Worm (Caenorhabditis elegans) whole organism, L1 larva: Measurements from ENCODE around the gene F22B5.5.
A peak's percentile ranks its signal among the peaks of the same experiment; 100 is the strongest.

Experiments used
- C04F5.9 ChIP-seq: sonication (generic microtip); optimal IDR thresholded peaks from 2 replicates; lab custom pipeline; 2016; ENCODE audit warnings: missing genetic modification characterization, missing compliant biosample characterization
- C34B4.2 ChIP-seq: sonication (generic microtip); optimal IDR thresholded peaks from 2 replicates; lab custom pipeline; 2017; ENCODE audit warnings: mild to moderate bottlenecking, missing genetic modification characterization, missing compliant biosample characterization
- F16B12.6 ChIP-seq: fragments of 150-350 bp; optimal IDR thresholded peaks from 2 replicates; lab custom pipeline; 2014; ENCODE audit warnings: missing biosample characterization, missing genetic modification characterization
- Y116A8C.19 ChIP-seq: sonication (generic microtip); optimal IDR thresholded peaks from 2 replicates; lab custom pipeline; 2016; ENCODE audit warnings: missing compliant biosample characterization, missing genetic modification characterization, borderline replicate concordance
- aha-1 ChIP-seq: fragments of 150-350 bp; optimal IDR thresholded peaks from 2 replicates; lab custom pipeline; 2014; ENCODE audit warnings: missing biosample characterization, missing genetic modification characterization
- alr-1 ChIP-seq: fragments of 200-800 bp; sonication (Bioruptor generic); optimal IDR thresholded peaks from 2 replicates; lab custom pipeline; 2018; ENCODE audit warnings: borderline replicate concordance, mild to moderate bottlenecking, missing genetic modification characterization, missing compliant biosample characterization
- aly-2 ChIP-seq: fragments of 150-350 bp; optimal IDR thresholded peaks from 2 replicates; lab custom pipeline; 2014; ENCODE audit warnings: missing biosample characterization, missing genetic modification characterization
- blmp-1 ChIP-seq: fragments of 150-350 bp; optimal IDR thresholded peaks from 2 replicates; lab custom pipeline; 2014; ENCODE audit warnings: missing biosample characterization, missing genetic modification characterization
- ceh-63 ChIP-seq: fragments of 200-800 bp; sonication (Bioruptor generic); optimal IDR thresholded peaks from 2 replicates; lab custom pipeline; 2018; ENCODE audit warnings: mild to moderate bottlenecking, missing genetic modification characterization, missing compliant biosample characterization
- ceh-82 ChIP-seq, 3 experiments: fragments of 150-350 bp in 1 of 3; sonication (generic microtip) in 2 of 3; optimal IDR thresholded peaks; 2 replicates each; lab custom pipeline; 2014 to 2017; ENCODE audit warnings: missing biosample characterization in 3 of 3, missing genetic modification characterization in 3 of 3
- ceh-90 ChIP-seq: sonication (generic microtip); optimal IDR thresholded peaks from 2 replicates; lab custom pipeline; 2016; ENCODE audit warnings: missing genetic modification characterization, missing compliant biosample characterization
- dsc-1 ChIP-seq: sonication (generic microtip); optimal IDR thresholded peaks from 2 replicates; lab custom pipeline; 2016; ENCODE audit warnings: mild to moderate bottlenecking, missing genetic modification characterization, missing compliant biosample characterization
- efl-3 ChIP-seq: fragments of 200-800 bp; sonication (Bioruptor generic); optimal IDR thresholded peaks from 2 replicates; lab custom pipeline; 2018; ENCODE audit warnings: mild to moderate bottlenecking, missing genetic modification characterization, missing compliant biosample characterization
- egl-13 ChIP-seq: sonication (generic microtip); optimal IDR thresholded peaks from 2 replicates; lab custom pipeline; 2016; ENCODE audit warnings: missing genotype, missing genetic modification reagents, missing genetic modification characterization, missing compliant biosample characterization
- egl-27 ChIP-seq, 2 experiments: fragments of 150-350 bp in 1 of 2; sonication (generic microtip); optimal IDR thresholded peaks; 3 replicates each; lab custom pipeline; 2017 to 2018; ENCODE audit warnings: missing biosample characterization in 2 of 2, missing genetic modification characterization in 2 of 2, missing genetic modification reagents in 2 of 2
- elt-2 ChIP-seq: sonication (generic microtip); optimal IDR thresholded peaks from 2 replicates; lab custom pipeline; 2016; ENCODE audit warnings: missing genetic modification characterization, mild to moderate bottlenecking, inconsistent platforms, missing compliant biosample characterization, missing genetic modification reagents
- elt-3 ChIP-seq, 6 experiments: fragments of 150-350 bp in 1 of 6; sonication (generic microtip); optimal IDR thresholded peaks; 2 replicates each; lab custom pipeline; 2017 to 2018; ENCODE audit warnings: missing biosample characterization in 6 of 6, missing genetic modification characterization in 6 of 6, inconsistent platforms in 1 of 6
- fkh-10 ChIP-seq: sonication (generic microtip); optimal IDR thresholded peaks from 2 replicates; lab custom pipeline; 2017; ENCODE audit warnings: missing biosample characterization, missing genetic modification reagents, missing genetic modification characterization
- fkh-8 ChIP-seq: sonication (generic microtip); optimal IDR thresholded peaks from 2 replicates; lab custom pipeline; 2016; ENCODE audit warnings: mild to moderate bottlenecking, missing genetic modification characterization, missing compliant biosample characterization
- fos-1 ChIP-seq: fragments of 150-350 bp; optimal IDR thresholded peaks from 2 replicates; lab custom pipeline; 2014; ENCODE audit warnings: missing biosample characterization, missing genetic modification characterization
- grh-1 ChIP-seq: fragments of 200-800 bp; sonication (Bioruptor generic); IDR thresholded peaks from 2 replicates; pipeline ENCODE4 v1.3.6; 2022; ENCODE audit warnings: missing genetic modification reagents, missing genetic modification characterization, missing compliant biosample characterization
- hlh-17 ChIP-seq: fragments of 200-800 bp; sonication (Bioruptor generic); optimal IDR thresholded peaks from 2 replicates; lab custom pipeline; 2018; ENCODE audit warnings: missing genetic modification characterization, mild to moderate bottlenecking, missing compliant biosample characterization, moderate library complexity, borderline replicate concordance
- hlh-4 ChIP-seq: sonication (generic microtip); optimal IDR thresholded peaks from 2 replicates; lab custom pipeline; 2016; ENCODE audit warnings: mild to moderate bottlenecking, missing genetic modification characterization, missing compliant biosample characterization
- hpl-2 ChIP-seq: fragments of 150-350 bp; optimal IDR thresholded peaks from 2 replicates; lab custom pipeline; 2014; ENCODE audit warnings: missing biosample characterization, missing genetic modification reagents, missing genetic modification characterization
- irx-1 ChIP-seq: sonication (generic microtip); optimal IDR thresholded peaks from 2 replicates; lab custom pipeline; 2016; ENCODE audit warnings: missing genetic modification characterization, missing compliant biosample characterization
- isw-1 ChIP-seq: fragments of 200-800 bp; sonication (Bioruptor generic); IDR thresholded peaks from 2 replicates; pipeline ENCODE4 v1.3.6; 2022; ENCODE audit warnings: missing genetic modification characterization, missing compliant biosample characterization
- lin-13 ChIP-seq: fragments of 150-350 bp; optimal IDR thresholded peaks from 2 replicates; lab custom pipeline; 2014; ENCODE audit warnings: missing biosample characterization, missing genetic modification reagents, missing genetic modification characterization
- lin-39 ChIP-seq: fragments of 150-350 bp; optimal IDR thresholded peaks from 2 replicates; lab custom pipeline; 2014; ENCODE audit warnings: missing biosample characterization, missing genetic modification reagents, missing genetic modification characterization
- mab-9 ChIP-seq: fragments of 200-800 bp; sonication (Bioruptor generic); IDR thresholded peaks from 2 replicates; pipeline ENCODE4 v1.3.6; 2022; ENCODE audit warnings: missing genetic modification reagents, missing genetic modification characterization, missing compliant biosample characterization
- nhr-12 ChIP-seq: sonication (generic microtip); optimal IDR thresholded peaks from 2 replicates; lab custom pipeline; 2017; ENCODE audit warnings: missing biosample characterization, missing genetic modification characterization
- nhr-237 ChIP-seq: fragments of 150-350 bp; optimal IDR thresholded peaks from 2 replicates; lab custom pipeline; 2014; ENCODE audit warnings: missing biosample characterization, missing genetic modification characterization
- nhr-28 ChIP-seq: fragments of 150-350 bp; optimal IDR thresholded peaks from 2 replicates; lab custom pipeline; 2014; ENCODE audit warnings: missing biosample characterization, missing genetic modification characterization
- nhr-71 ChIP-seq: sonication (generic microtip); optimal IDR thresholded peaks from 2 replicates; lab custom pipeline; 2016; ENCODE audit warnings: mild to moderate bottlenecking, missing genetic modification characterization, moderate library complexity, missing compliant biosample characterization
- nhr-76 ChIP-seq: sonication (generic microtip); optimal IDR thresholded peaks from 2 replicates; lab custom pipeline; 2017; ENCODE audit warnings: missing biosample characterization, missing genetic modification characterization
- nhr-85 ChIP-seq: sonication (generic microtip); peaks from one replicate; lab custom pipeline; 2016; ENCODE audit warnings: missing genetic modification characterization, inconsistent platforms, missing compliant biosample characterization
- pag-3 ChIP-seq: sonication (generic microtip); optimal IDR thresholded peaks from 2 replicates; lab custom pipeline; 2017; ENCODE audit warnings: missing genetic modification characterization, mild to moderate bottlenecking, missing compliant biosample characterization, antibody characterized with exemption, borderline replicate concordance; ENCODE audit not compliant: insufficient read depth
- pqm-1 ChIP-seq: sonication (generic microtip); optimal IDR thresholded peaks from 3 replicates; lab custom pipeline; 2017; ENCODE audit warnings: missing biosample characterization, missing genetic modification characterization
- skn-1 ChIP-seq: fragments of 150-350 bp; optimal IDR thresholded peaks from 2 replicates; lab custom pipeline; 2014; ENCODE audit warnings: missing biosample characterization, missing genetic modification characterization
- snpc-4 ChIP-seq: fragments of 150-350 bp; optimal IDR thresholded peaks from 2 replicates; lab custom pipeline; 2014; ENCODE audit warnings: missing biosample characterization, missing genetic modification characterization
- sox-4 ChIP-seq: sonication (generic microtip); optimal IDR thresholded peaks from 2 replicates; lab custom pipeline; 2016; ENCODE audit warnings: missing genetic modification characterization, missing compliant biosample characterization
- swsn-7 ChIP-seq: sonication (generic microtip); optimal IDR thresholded peaks from 2 replicates; lab custom pipeline; 2016; ENCODE audit warnings: missing genetic modification characterization, missing compliant biosample characterization
- tlp-1 ChIP-seq: fragments of 150-350 bp; optimal IDR thresholded peaks from 2 replicates; lab custom pipeline; 2014; ENCODE audit warnings: missing biosample characterization, missing genetic modification characterization
- vab-15 ChIP-seq: sonication (generic microtip); optimal IDR thresholded peaks from 2 replicates; lab custom pipeline; 2017; ENCODE audit warnings: missing genotype, mild to moderate bottlenecking, missing genetic modification characterization, missing compliant biosample characterization
- xbp-1 ChIP-seq: sonication (generic microtip); optimal IDR thresholded peaks from 2 replicates; lab custom pipeline; 2016; ENCODE audit warnings: missing genetic modification characterization, missing compliant biosample characterization
- zag-1 ChIP-seq: fragments of 150-350 bp; optimal IDR thresholded peaks from 2 replicates; lab custom pipeline; 2014; ENCODE audit warnings: missing biosample characterization, missing genetic modification characterization
- zip-4 ChIP-seq: fragments of 200-800 bp; sonication (Bioruptor generic); optimal IDR thresholded peaks from 2 replicates; lab custom pipeline; 2018; ENCODE audit warnings: mild to moderate bottlenecking, missing genetic modification characterization, moderate library complexity, missing compliant biosample characterization
- ztf-11 ChIP-seq, 2 experiments: sonication (generic microtip); optimal IDR thresholded peaks; 2 replicates each; lab custom pipeline; 2016 to 2017; ENCODE audit warnings: missing genetic modification characterization in 2 of 2, missing biosample characterization in 1 of 2, missing compliant biosample characterization in 1 of 2
- ztf-4 ChIP-seq: fragments of 150-350 bp; optimal IDR thresholded peaks from 2 replicates; lab custom pipeline; 2014; ENCODE audit warnings: missing biosample characterization, missing genetic modification characterization

The F22B5.5 gene

ce11 chrII:8483793-8484186, 29.4 kb upstream of the F22B5.5 start, which contains the start of gene taap-1 (continued):
- TF ChIP-seq egl-13 (tag; lab: Kevin White, UChicago) (no peak), grh-1 (no peak), aha-1 (tag; lab: Kevin White, UChicago) (peak; percentile 79), snpc-4 (tag; lab: Kevin White, UChicago) (no peak), aly-2 (no peak), nhr-12 (tag; lab: Kevin White, UChicago) (no peak), ceh-63 (GFP tag; lab: Kevin White, UChicago) (no peak), nhr-237 (tag; lab: Kevin White, UChicago) (no peak), hlh-4 (tag; lab: Kevin White, UChicago) (no peak), blmp-1 (tag; lab: Kevin White, UChicago) (peak; percentile 20), nhr-71 (tag; lab: Kevin White, UChicago) (peak; percentile 27), swsn-7 (no peak), nhr-85 (tag; lab: Kevin White, UChicago) (no peak), fkh-10 (GFP tag; lab: Kevin White, UChicago) (no peak), ceh-90 (tag; lab: Kevin White, UChicago) (no peak), mab-9 (GFP tag; lab: Robert Waterston, UW) (no peak), isw-1 (GFP tag; lab: Robert Waterston, UW) (no peak), nhr-76 (tag; lab: Kevin White, UChicago) (no peak)

- TF ChIP-seq ceh-63 (GFP tag; lab: Kevin White, UChicago), result no peak
- no peak for TF ChIP-seq ceh-90 (tag; lab: Kevin White, UChicago)
- no peak for TF ChIP-seq xbp-1
- TF ChIP-seq egl-27 (tag; optimal IDR thresholded peaks at IDR 0.05; lab: Kevin White, UChicago), result no peak
- TF ChIP-seq snpc-4 (tag; lab: Kevin White, UChicago), result no peak
- TF ChIP-seq ztf-11 (tag; optimal IDR thresholded peaks at IDR 0.05; lab: Kevin White, UChicago), result no peak
- TF ChIP-seq F16B12.6, result no peak
- TF ChIP-seq vab-15 (tag; lab: Kevin White, UChicago), result no peak
- no peak for TF ChIP-seq isw-1 (GFP tag; lab: Robert Waterston, UW)
- TF ChIP-seq zag-1 (tag; lab: Kevin White, UChicago), result no peak
- no peak for TF ChIP-seq nhr-28 (tag; lab: Kevin White, UChicago)
- TF ChIP-seq skn-1, result no peak
- no peak for TF ChIP-seq dsc-1 (tag; lab: Kevin White, UChicago)
- TF ChIP-seq hlh-4 (tag; lab: Kevin White, UChicago), result no peak
- peak; percentile 48 for TF ChIP-seq nhr-71 (tag; lab: Kevin White, UChicago)
- no peak for TF ChIP-seq C04F5.9 (tag; lab: Kevin White, UChicago)
- TF ChIP-seq lin-39, result no peak
- TF ChIP-seq sox-4 (tag; lab: Kevin White, UChicago), result no peak
- TF ChIP-seq nhr-12 (tag; lab: Kevin White, UChicago), result no peak
- no peak for TF ChIP-seq Y116A8C.19
- TF ChIP-seq elt-3 (tag; optimal IDR thresholded peaks at IDR 0.05; lab: Kevin White, UChicago), result no peak
- no peak for TF ChIP-seq C34B4.2 (tag; lab: Kevin White, UChicago)
- TF ChIP-seq lin-13, result no peak
- TF ChIP-seq pag-3 (tag; lab: Kevin White, UChicago), result no peak
- no peak for TF ChIP-seq tlp-1 (tag; lab: Kevin White, UChicago)
- TF ChIP-seq ceh-82 (tag; optimal IDR thresholded peaks at IDR 0.05; lab: Kevin White, UChicago), result peak in 1 of 3 experiments; percentile 34
- no peak for TF ChIP-seq fos-1 (tag; lab: Kevin White, UChicago)
- TF ChIP-seq pqm-1 (tag; lab: Kevin White, UChicago), result no peak
- TF ChIP-seq zip-4 (GFP tag; lab: Kevin White, UChicago), result no peak
- TF ChIP-seq ztf-4 (tag; lab: Kevin White, UChicago), result no peak
- TF ChIP-seq aly-2, result no peak
- no peak for TF ChIP-seq hpl-2
- no peak for TF ChIP-seq irx-1 (tag; lab: Kevin White, UChicago)
- TF ChIP-seq alr-1 (tag; lab: Kevin White, UChicago), result no peak
- TF ChIP-seq hlh-17 (GFP tag; lab: Kevin White, UChicago), result no peak
- TF ChIP-seq aha-1 (tag; lab: Kevin White, UChicago), result no peak
- no peak for TF ChIP-seq blmp-1 (tag; lab: Kevin White, UChicago)
- TF ChIP-seq elt-2 (tag; lab: Kevin White, UChicago), result no peak
- TF ChIP-seq fkh-10 (GFP tag; lab: Kevin White, UChicago), result no peak
- TF ChIP-seq fkh-8 (tag; lab: Kevin White, UChicago), result no peak
- no peak for TF ChIP-seq grh-1
- TF ChIP-seq efl-3, result no peak
- TF ChIP-seq swsn-7, result peak; percentile 13
These were observed 28.8 kb upstream of the F22B5.5 start for ce11 chrII:8483124-8483792.
